Fruit fly (Drosophila melanogaster): ENCODE results near the gene EAChm.

The EAChm gene

DNA sequence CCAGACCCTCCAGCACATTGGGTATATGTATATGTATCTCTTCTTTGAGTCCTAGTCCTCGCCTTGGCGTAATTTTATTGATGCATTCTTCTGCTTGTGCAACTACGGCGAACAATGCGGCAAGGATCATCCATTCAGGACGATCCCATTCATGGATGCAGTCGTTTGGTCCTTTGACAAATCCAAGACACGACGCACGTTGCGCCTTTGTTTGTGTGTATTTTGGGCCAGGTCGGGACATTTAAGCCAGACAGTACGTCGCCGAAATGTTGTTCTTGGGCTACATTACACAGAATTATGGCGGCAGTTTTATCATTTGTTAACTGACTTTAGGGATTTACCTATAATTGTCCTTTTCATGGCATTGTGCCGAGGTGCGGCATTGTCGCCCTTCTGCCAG, 9.5 kb upstream of the EAChm start:
- TF ChIP-seq br (GFP tag; optimal IDR thresholded peaks at IDR 0.05) (no peak), lola (GFP tag; optimal IDR thresholded peaks at IDR 0.05) (no peak), Abd-B (GFP tag; optimal IDR thresholded peaks at IDR 0.05) (no peak), dmrt93B (GFP tag; optimal IDR thresholded peaks at IDR 0.05) (no peak), Vsx2 (GFP tag; optimal IDR thresholded peaks at IDR 0.05; ENCODE audit: partially characterized antibody) (no peak), HLH106 (tag; optimal IDR thresholded peaks at IDR 0.05) (no peak), Sp1 (GFP tag; optimal IDR thresholded peaks at IDR 0.05) (no peak), tai (GFP tag; optimal IDR thresholded peaks at IDR 0.05) (no peak), Hr78 (GFP tag; optimal IDR thresholded peaks at IDR 0.05) (no peak), woc (GFP tag; optimal IDR thresholded peaks at IDR 0.05) (no peak), dl (GFP tag; optimal IDR thresholded peaks at IDR 0.05; ENCODE audit: insufficient read depth in 1 of 2, partially characterized antibody in 2 of 2) (no peak), Rel (GFP tag; optimal IDR thresholded peaks at IDR 0.05) (no peak), Rel (tag; optimal IDR thresholded peaks at IDR 0.05) (no peak), Mio (GFP tag; optimal IDR thresholded peaks at IDR 0.05) (no peak), Hnf4 (GFP tag; optimal IDR thresholded peaks at IDR 0.05) (no peak), jim (GFP tag; optimal IDR thresholded peaks at IDR 0.05) (no peak)

DNA sequence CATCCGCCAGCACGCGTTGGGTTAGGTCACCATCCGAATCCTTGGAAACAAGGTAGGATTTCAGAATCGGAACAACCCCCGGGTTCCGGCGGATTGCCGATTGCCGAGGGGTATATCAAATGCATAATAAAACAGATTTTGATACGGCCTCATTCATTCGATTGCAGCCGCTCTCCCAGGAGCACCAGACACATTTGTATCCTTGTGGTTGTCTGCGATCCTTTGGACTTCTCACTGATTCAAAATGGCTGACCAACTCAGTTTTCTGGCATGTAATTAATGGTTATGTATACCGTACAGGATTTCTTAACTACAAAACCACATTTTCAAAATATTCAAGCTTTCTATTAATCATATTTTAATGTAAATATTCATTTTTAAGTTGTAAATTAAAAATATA, 7.0 kb upstream of the EAChm start:
- no peak for TF ChIP-seq CrebA (GFP tag; optimal IDR thresholded peaks at IDR 0.05; ENCODE audit: borderline replicate concordance)
- TF ChIP-seq pan (optimal IDR thresholded peaks at IDR 0.05): no peak
- TF ChIP-seq rgr (GFP tag; optimal IDR thresholded peaks at IDR 0.05): no peak

DNA sequence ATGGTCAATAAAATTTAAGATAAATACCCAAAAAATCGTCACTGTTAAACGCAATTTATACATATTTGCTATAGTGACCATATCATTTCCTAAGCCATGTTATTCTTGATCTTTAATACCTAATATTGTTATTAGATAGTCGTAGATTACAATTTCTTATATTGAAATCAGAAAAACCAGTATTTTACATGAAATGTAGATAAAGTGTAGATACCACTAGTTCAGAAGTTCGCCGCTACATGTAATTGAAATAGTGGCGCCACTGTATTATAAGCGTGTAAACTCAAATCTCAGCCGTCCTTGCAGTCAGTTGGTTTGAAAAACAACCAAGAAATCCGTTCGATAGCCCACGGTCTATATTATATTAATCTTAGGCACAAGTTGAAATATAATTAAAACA, 6.5 kb upstream of the EAChm start:
- TF ChIP-seq HLH106 (tag; optimal IDR thresholded peaks at IDR 0.05) (no peak), Myc (optimal IDR thresholded peaks at IDR 0.05) (peak; percentile 12)

DNA sequence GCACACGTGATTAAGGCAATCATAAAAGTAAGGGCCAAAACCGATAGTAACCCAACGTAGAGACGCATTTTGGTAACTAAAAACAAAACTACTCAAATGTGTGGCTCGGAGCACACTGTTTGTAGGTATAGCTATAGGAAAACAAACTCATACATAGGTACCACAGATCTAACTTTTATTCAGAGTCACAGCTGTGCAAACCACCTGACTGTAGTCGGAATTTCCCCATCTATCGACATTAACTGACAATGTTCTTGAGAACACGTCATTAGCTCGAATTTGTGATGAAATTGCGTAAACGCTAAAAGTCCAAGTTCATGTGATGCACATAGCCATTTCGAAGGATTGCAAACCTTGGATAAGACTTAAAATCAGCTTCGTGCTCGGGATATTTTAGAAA, 5.2 kb upstream of the EAChm start, which contains the start of gene CG43678:
Gene CG43678 (minus strand): TSS at position 101 of the 400 bp plus-strand sequence.
- TF ChIP-seq HLH106 (tag; optimal IDR thresholded peaks at IDR 0.05) (no peak), Vsx2 (GFP tag; optimal IDR thresholded peaks at IDR 0.05; ENCODE audit: partially characterized antibody) (no peak), sage (GFP tag; optimal IDR thresholded peaks at IDR 0.05) (no peak), Hr78 (GFP tag; optimal IDR thresholded peaks at IDR 0.05) (no peak)

DNA sequence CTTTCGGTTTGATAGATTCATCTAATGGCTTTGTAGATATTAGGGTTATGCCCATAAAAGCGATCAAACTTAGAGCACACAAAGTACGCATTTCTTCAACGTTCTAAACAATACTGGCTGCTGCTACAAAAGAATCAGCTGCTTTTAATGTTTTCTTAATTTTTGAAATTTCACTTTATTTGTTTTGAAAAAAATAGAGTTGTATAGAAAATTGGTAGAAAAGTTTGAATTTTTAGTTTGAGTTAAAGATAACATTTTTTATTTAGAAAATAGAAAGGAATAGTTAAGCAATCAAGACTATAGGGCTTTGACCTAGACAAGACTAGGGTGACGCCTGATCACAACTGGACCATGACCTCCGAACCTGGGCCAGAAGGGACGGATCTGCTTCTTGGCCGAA, 4.5 kb upstream of the EAChm start, which contains the start of gene CG18581:
Gene CG18581 (minus strand): TSS at position 101 of the 400 bp plus-strand sequence.
- no peak for TF ChIP-seq woc (GFP tag; optimal IDR thresholded peaks at IDR 0.05)
- TF ChIP-seq OdsH (GFP tag; optimal IDR thresholded peaks at IDR 0.05): no peak
- TF ChIP-seq HLH106 (tag; optimal IDR thresholded peaks at IDR 0.05): no peak
- no peak for TF ChIP-seq Abd-B (GFP tag; optimal IDR thresholded peaks at IDR 0.05)
- TF ChIP-seq Myc (optimal IDR thresholded peaks at IDR 0.05): no peak
- no peak for TF ChIP-seq psq (GFP tag; optimal IDR thresholded peaks at IDR 0.05)
- no peak for TF ChIP-seq usp (GFP tag; optimal IDR thresholded peaks at IDR 0.05)
- TF ChIP-seq CrebA (GFP tag; optimal IDR thresholded peaks at IDR 0.05; ENCODE audit: borderline replicate concordance): no peak
- no peak for TF ChIP-seq CG9705 (GFP tag; optimal IDR thresholded peaks at IDR 0.05)
- no peak for TF ChIP-seq Hr83 (GFP tag; optimal IDR thresholded peaks at IDR 0.05; ENCODE audit: poor library complexity, severe bottlenecking)
- no peak for TF ChIP-seq dl (GFP tag; optimal IDR thresholded peaks at IDR 0.05; ENCODE audit: insufficient read depth in 1 of 2, partially characterized antibody in 2 of 2)
- no peak for TF ChIP-seq Dif (GFP tag; optimal IDR thresholded peaks at IDR 0.05; ENCODE audit: partially characterized antibody)

DNA sequence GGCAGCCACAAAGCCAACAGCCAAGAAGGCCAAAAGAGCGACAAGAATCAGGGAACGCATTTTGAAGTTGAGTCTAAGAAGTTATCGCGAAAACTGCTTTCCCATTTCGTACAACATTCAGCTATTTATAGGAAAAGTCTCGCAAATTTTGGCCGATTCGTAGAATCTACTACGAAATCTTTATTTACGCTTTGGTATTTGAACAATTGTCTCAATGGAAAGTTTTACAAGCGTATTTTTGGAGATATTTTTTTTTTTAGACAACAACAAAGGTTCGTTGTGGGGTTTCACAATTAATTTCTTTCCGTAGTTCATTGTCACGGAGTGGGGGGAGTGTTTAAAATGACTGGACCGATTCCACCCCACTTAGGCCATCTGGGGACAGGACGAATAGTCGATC, 3.9 kb upstream of the EAChm start, which contains the start of gene CG12310:
Gene CG12310 (minus strand): TSS at position 101 of the 400 bp plus-strand sequence.
- TF ChIP-seq Abd-B (GFP tag; optimal IDR thresholded peaks at IDR 0.05): no peak
- peak; percentile 21 for TF ChIP-seq h (GFP tag; optimal IDR thresholded peaks at IDR 0.05)

DNA sequence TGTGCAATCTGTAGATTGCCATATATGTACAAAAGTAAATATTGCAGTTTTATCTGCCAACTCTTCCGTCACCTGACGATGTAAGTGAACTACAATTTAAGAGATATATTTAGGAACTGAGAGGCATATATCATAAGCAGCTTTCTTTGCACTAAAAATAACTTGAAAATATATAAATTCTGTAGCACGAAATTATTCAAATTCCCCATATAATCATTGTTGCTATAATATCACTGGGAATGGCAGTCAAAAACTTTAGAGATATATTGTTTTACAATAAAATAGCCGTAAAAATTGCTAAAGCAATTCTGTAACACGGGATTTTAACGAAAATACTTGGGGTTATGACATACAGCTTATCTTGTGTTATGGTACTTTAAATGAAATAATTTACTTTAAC, 3.3 kb upstream of the EAChm start, which contains the start of gene CG43679:
Gene CG43679 (minus strand): TSS at position 101 of the 400 bp plus-strand sequence.
- no peak for TF ChIP-seq ey (GFP tag; optimal IDR thresholded peaks at IDR 0.05)

Measured in whole organism, wandering third instar larva.